Worm (Caenorhabditis elegans): ENCODE measurements around the gene acdh-9.

acdh-9 gene

DNA sequence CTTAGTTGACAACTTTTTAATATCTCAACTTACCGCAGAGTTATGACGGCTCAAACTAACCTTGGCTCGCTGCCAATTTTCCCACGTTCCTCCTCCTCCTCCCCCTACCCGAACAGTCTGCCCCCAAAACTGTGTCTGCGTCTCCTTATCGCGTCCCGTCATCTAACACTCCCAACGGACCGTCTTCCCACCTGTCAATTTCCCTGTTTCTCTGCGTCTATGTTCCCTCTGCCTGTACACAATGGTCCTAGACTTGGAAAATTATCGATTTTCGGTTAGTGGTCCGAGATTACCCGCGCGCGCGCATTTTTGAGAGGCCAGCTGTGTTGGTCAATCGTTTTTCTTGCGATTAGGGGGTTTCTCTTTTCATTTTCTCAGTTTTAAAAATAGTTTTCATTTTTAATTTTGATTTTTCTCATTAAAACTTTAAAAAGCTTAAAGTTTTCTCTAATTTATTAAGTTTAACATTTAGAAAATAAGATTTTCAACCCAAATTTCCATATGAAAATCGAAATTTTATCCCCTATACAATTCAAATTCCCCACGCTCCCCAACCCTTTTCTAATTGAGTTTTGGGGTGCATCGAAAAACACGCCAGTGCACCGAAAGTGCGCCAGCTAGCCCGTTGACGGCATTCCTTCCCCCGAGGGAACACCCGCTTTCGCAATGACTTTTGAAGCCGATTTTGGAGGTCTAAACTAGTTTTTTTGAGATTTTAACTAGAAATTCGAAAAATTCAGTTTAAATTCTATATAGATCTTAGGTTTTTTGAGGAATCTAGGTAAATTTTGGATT lies 24.8 kb upstream of the acdh-9 start, which contains the start of gene alg-2:
Gene alg-2, plus strand, starts transcription at position 220 of the 795 bp plus-strand sequence.
- TF ChIP-seq nfya-1 (tag; optimal IDR thresholded peaks at IDR 0.05; ENCODE audit: insufficient read depth) (no peak), lin-15B (tag; optimal IDR thresholded peaks at IDR 0.05) (peak; percentile 54), nhr-28 (tag; optimal IDR thresholded peaks at IDR 0.05) (no peak), jun-1 (tag; optimal IDR thresholded peaks at IDR 0.05) (no peak), pqm-1 (tag; optimal IDR thresholded peaks at IDR 0.05) (peak; percentile 10), mdl-1 (tag; optimal IDR thresholded peaks at IDR 0.05) (no peak), elt-1 (tag; optimal IDR thresholded peaks at IDR 0.05) (peak; percentile 6), ceh-9 (tag; optimal IDR thresholded peaks at IDR 0.05) (no peak), nhr-12 (tag; optimal IDR thresholded peaks at IDR 0.05) (no peak), nhr-237 (tag; optimal IDR thresholded peaks at IDR 0.05) (no peak), nhr-67 (tag; optimal IDR thresholded peaks at IDR 0.05) (no peak), fkh-2 (tag; optimal IDR thresholded peaks at IDR 0.05) (no peak), lsy-12 (tag; optimal IDR thresholded peaks at IDR 0.05) (no peak), lin-39 (tag; optimal IDR thresholded peaks at IDR 0.05) (peak; percentile 4), hmg-11 (tag; optimal IDR thresholded peaks at IDR 0.05) (no peak), egl-27 (tag; optimal IDR thresholded peaks at IDR 0.05) (no peak), daf-12 (tag; optimal IDR thresholded peaks at IDR 0.05) (no peak), ceh-28 (tag; optimal IDR thresholded peaks at IDR 0.05) (no peak), pha-4 (tag; optimal IDR thresholded peaks at IDR 0.05) (peak; percentile 44), ztf-11 (tag; optimal IDR thresholded peaks at IDR 0.05) (no peak), snpc-4 (tag; optimal IDR thresholded peaks at IDR 0.05) (peak; percentile 73), unc-62 (GFP tag; optimal IDR thresholded peaks at IDR 0.05) (no peak), nhr-23 (tag; optimal IDR thresholded peaks at IDR 0.05) (no peak), elt-2 (tag; optimal IDR thresholded peaks at IDR 0.05) (peak; percentile 31), sea-2 (GFP tag; optimal IDR thresholded peaks at IDR 0.05) (no peak), elt-3 (tag; optimal IDR thresholded peaks at IDR 0.05) (no peak), eor-1 (tag; optimal IDR thresholded peaks at IDR 0.05) (no peak), ztf-4 (tag; optimal IDR thresholded peaks at IDR 0.05) (no peak), tbx-2 (tag; optimal IDR thresholded peaks at IDR 0.05) (no peak)

DNA sequence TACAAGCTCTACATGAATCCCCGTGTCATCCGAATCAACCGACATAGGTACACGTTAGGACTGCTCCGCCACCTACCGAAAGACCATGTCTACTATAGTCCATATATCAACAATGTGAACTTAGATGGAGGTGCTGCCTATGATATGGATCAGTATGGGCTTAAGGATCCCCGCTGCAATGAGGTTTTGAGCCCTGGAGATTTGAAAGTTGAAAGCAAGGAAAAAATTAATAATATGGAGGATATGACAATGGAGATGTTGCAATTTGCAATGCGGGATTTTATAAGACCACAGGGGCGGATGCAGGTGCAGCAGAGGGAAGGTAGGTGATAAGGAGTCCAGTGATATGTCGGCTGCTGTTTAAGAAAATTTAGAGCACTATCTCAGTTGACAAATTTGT lies 20.9 kb upstream of the acdh-9 start:
- no peak for TF ChIP-seq egl-5 (tag; optimal IDR thresholded peaks at IDR 0.05)
- no peak for TF ChIP-seq nhr-28 (tag; optimal IDR thresholded peaks at IDR 0.05)
- TF ChIP-seq nhr-25 (tag; optimal IDR thresholded peaks at IDR 0.05): no peak
- no peak for TF ChIP-seq sea-2 (GFP tag; optimal IDR thresholded peaks at IDR 0.05)
- TF ChIP-seq aly-2 (tag; optimal IDR thresholded peaks at IDR 0.05): no peak
- TF ChIP-seq nhr-23 (tag; optimal IDR thresholded peaks at IDR 0.05): no peak
- no peak for TF ChIP-seq nhr-76 (tag; optimal IDR thresholded peaks at IDR 0.05)
- no peak for TF ChIP-seq fkh-2 (tag; optimal IDR thresholded peaks at IDR 0.05)

DNA sequence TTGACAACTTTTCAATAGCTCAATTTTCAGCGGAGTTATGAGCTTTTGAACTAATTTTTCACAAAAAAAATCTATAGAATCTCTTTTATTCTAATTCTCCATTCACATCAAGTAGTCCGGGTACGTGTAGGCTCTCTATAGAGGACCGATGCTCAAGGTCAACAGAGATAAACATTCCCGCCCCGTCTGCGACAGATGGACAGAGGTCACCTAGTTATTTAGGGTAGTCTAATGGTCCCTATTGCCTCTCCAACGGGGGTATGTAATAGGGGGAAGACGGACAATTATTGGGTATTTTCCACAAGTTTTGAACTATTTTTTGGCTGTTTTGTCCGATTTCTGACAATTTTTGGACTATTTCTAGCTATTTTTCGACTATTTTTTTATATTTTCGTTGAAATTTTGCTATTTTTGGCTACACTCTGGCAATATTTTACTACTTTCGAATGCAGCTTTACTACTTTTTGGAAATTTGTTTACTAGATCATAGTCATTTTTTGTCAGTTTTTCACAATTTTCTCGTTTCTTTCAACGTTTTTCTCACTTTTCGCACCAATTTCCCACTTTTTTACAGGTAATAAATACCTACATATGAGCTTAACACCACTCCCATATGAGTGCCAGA lies 19.9 kb upstream of the acdh-9 start, which contains the start of gene fbxc-51:
Gene fbxc-51, plus strand, starts transcription at position 575 of the 625 bp plus-strand sequence.
- TF ChIP-seq unc-39 (tag; optimal IDR thresholded peaks at IDR 0.05) (no peak), elt-2 (tag; optimal IDR thresholded peaks at IDR 0.05) (no peak), nhr-28 (tag; optimal IDR thresholded peaks at IDR 0.05) (no peak), ceh-9 (tag; optimal IDR thresholded peaks at IDR 0.05) (no peak), aly-2 (tag; optimal IDR thresholded peaks at IDR 0.05) (no peak), hmg-11 (tag; optimal IDR thresholded peaks at IDR 0.05) (no peak), nhr-76 (tag; optimal IDR thresholded peaks at IDR 0.05) (no peak), ztf-4 (tag; optimal IDR thresholded peaks at IDR 0.05) (no peak), lin-15B (tag; optimal IDR thresholded peaks at IDR 0.05) (no peak)

DNA sequence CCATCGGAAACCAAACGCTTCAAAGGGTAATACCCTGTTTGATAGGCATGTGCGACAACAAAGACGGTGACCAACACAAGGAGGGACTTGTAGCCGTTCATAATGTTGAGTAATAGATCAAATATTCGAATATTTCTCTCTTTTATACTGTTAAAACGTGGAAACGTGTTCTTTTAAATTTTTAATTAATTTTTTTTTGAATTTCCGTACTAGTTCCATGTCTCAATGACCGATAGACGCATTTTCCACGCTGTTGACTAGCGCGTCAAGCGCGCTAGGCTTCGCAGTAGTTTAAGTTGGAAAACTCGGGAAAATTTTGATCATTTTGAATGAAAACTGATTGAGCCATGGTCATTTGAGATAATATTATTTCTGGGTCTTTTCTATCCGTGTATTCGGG lies 18.4 kb upstream of the acdh-9 start, which contains the start of gene Y46B2A.3:
Gene Y46B2A.3, minus strand, starts transcription at position 101 of the 400 bp plus-strand sequence.
- no peak for TF ChIP-seq ama-1 (optimal IDR thresholded peaks at IDR 0.05)

Data from whole organism, L3 larva.